Worm (Caenorhabditis elegans) whole organism, young adult: ENCODE results near the gene ruvb-1.

Experiments used
- F37B4.10 ChIP-seq: fragments of 200-800 bp; sonication (Bioruptor generic); IDR thresholded peaks from 2 replicates; pipeline ENCODE4 v1.3.6; 2022; ENCODE audit warnings: missing genetic modification characterization, missing compliant biosample characterization
- ZK185.1 ChIP-seq: sonication (generic microtip); optimal IDR thresholded peaks from 2 replicates; lab custom pipeline; 2016; ENCODE audit warnings: mild to moderate bottlenecking, missing genetic modification characterization, missing compliant biosample characterization; ENCODE audit not compliant: poor library complexity, severe bottlenecking
- ama-1 ChIP-seq, 3 experiments: fragments of 150-350 bp in 1 of 3; sonication (generic microtip) in 2 of 3; optimal IDR thresholded peaks; 2 replicates each; lab custom pipeline; 2014 to 2018; ENCODE audit warnings: missing biosample characterization in 2 of 3, missing genetic modification characterization in 2 of 3, missing genetic modification reagents in 2 of 3
- ceh-91 ChIP-seq: fragments of 200-800 bp; sonication (Bioruptor generic); IDR thresholded peaks from 2 replicates; pipeline ENCODE4 v1.3.6; 2022; ENCODE audit warnings: missing genetic modification reagents, missing genetic modification characterization, missing compliant biosample characterization
- hsf-1 ChIP-seq: fragments of 200-800 bp; sonication (Bioruptor generic); IDR thresholded peaks from 2 replicates; pipeline ENCODE4 v1.3.6; 2022; ENCODE audit warnings: missing genetic modification reagents, missing genetic modification characterization, missing compliant biosample characterization
- let-526 ChIP-seq: fragments of 200-800 bp; sonication (Bioruptor generic); IDR thresholded peaks from 2 replicates; pipeline ENCODE4 v1.3.6; 2022; ENCODE audit warnings: missing genetic modification reagents, missing genetic modification characterization, missing compliant biosample characterization
- snpc-1.3 ChIP-seq: sonication (generic microtip); optimal IDR thresholded peaks from 2 replicates; lab custom pipeline; 2017; ENCODE audit warnings: missing genetic modification characterization, mild to moderate bottlenecking, missing compliant biosample characterization, antibody characterized with exemption, moderate library complexity, missing genotype, missing genetic modification reagents; ENCODE audit not compliant: insufficient read depth
- ztf-18 ChIP-seq: sonication (generic microtip); optimal IDR thresholded peaks from 2 replicates; lab custom pipeline; 2016; ENCODE audit warnings: missing genotype, mild to moderate bottlenecking, missing genetic modification characterization, missing compliant biosample characterization

- TF ChIP-seq ztf-18 (tag; lab: Kevin White, UChicago) (no peak), ama-1 (optimal IDR thresholded peaks at IDR 0.05; lab: Kevin White, UChicago) (no peak), ama-1 (GFP tag; optimal IDR thresholded peaks at IDR 0.05; lab: Kevin White, UChicago) (no peak), F37B4.10 (GFP tag; lab: Robert Waterston, UW) (no peak), let-526 (no peak), ceh-91 (GFP tag; lab: Robert Waterston, UW) (no peak), ZK185.1 (tag; lab: Kevin White, UChicago) (no peak), snpc-1.3 (tag; lab: Kevin White, UChicago) (no peak), hsf-1 (GFP tag; lab: Robert Waterston, UW) (no peak)
Observed at ce11 chrV:9962394-9962793, 18.2 kb downstream of the ruvb-1 start, which contains the start of gene madf-4.
